Fruit fly (Drosophila melanogaster) whole organism, adult: Measurements from ENCODE around the gene Mondo.
A peak's percentile ranks its signal among the peaks of the same experiment; 100 is the strongest.

ENCODE experiments used
- CG11617 ChIP-seq: fragments of 200-800 bp; sonication (Bioruptor generic); optimal IDR thresholded peaks from 2 replicates; lab custom pipeline; 2017; ENCODE audit warnings: mild to moderate bottlenecking, missing biosample characterization, missing genetic modification reagents, missing genetic modification characterization
- CG12768 ChIP-seq: fragments of 200-800 bp; sonication (Bioruptor generic); optimal IDR thresholded peaks from 2 replicates; lab custom pipeline; 2017; ENCODE audit warnings: missing biosample characterization, missing genetic modification characterization, mild to moderate bottlenecking, moderate library complexity, missing genetic modification reagents
- CG14711 ChIP-seq: fragments of 200-800 bp; sonication (Bioruptor generic); optimal IDR thresholded peaks from 2 replicates; lab custom pipeline; 2018; ENCODE audit warnings: missing biosample characterization, mild to moderate bottlenecking, missing genetic modification characterization, moderate library complexity
- CG5204 ChIP-seq: fragments of 200-800 bp; sonication (Bioruptor generic); optimal IDR thresholded peaks from 2 replicates; lab custom pipeline; 2016; ENCODE audit warnings: missing biosample characterization, missing genetic modification characterization
- Clk ChIP-seq: fragments of 200-800 bp; sonication (Bioruptor generic); optimal IDR thresholded peaks from 2 replicates; lab custom pipeline; 2017; ENCODE audit warnings: missing biosample characterization, missing genetic modification characterization
- Hr96 ChIP-seq: fragments of 200-800 bp; sonication (Bioruptor generic); optimal IDR thresholded peaks from 2 replicates; lab custom pipeline; 2016; ENCODE audit warnings: missing biosample characterization, missing genetic modification characterization
- Mnt ChIP-seq: fragments of 200-800 bp; sonication (Bioruptor generic); optimal IDR thresholded peaks from 2 replicates; lab custom pipeline; 2016; ENCODE audit warnings: missing biosample characterization, mild to moderate bottlenecking, missing genetic modification characterization
- bab1 ChIP-seq: fragments of 200-800 bp; sonication (Bioruptor generic); optimal IDR thresholded peaks from 3 replicates; lab custom pipeline; 2019; ENCODE audit warnings: missing biosample characterization, mild to moderate bottlenecking, missing genetic modification characterization, moderate library complexity
- kay ChIP-seq: fragments of 200-800 bp; sonication (Bioruptor generic); peaks from one replicate; lab custom pipeline; 2016; ENCODE audit warnings: missing biosample characterization, missing genetic modification characterization, borderline replicate concordance
- toe ChIP-seq: fragments of 200-800 bp; sonication (Bioruptor generic); optimal IDR thresholded peaks from 2 replicates; lab custom pipeline; 2016; ENCODE audit warnings: missing biosample characterization, missing genetic modification characterization

- no peak for TF ChIP-seq CG11617 (GFP tag; lab: Kevin White, UChicago)
- TF ChIP-seq Mnt (GFP tag; lab: Kevin White, UChicago): peak; percentile 28
- peak; percentile 93 for TF ChIP-seq kay (GFP tag; lab: Kevin White, UChicago)
- TF ChIP-seq toe (GFP tag; lab: Kevin White, UChicago): no peak
- TF ChIP-seq Clk (GFP tag; lab: Kevin White, UChicago): no peak
- no peak for TF ChIP-seq Hr96 (GFP tag; lab: Kevin White, UChicago)
- no peak for TF ChIP-seq bab1 (GFP tag; lab: Kevin White, UChicago)
- TF ChIP-seq CG12768 (GFP tag; lab: Kevin White, UChicago): no peak
- TF ChIP-seq CG14711 (tag; lab: Kevin White, UChicago): no peak
- no peak for TF ChIP-seq CG5204 (GFP tag; lab: Kevin White, UChicago)
Observed at dm6 chr2L:21311200-21311689, 1.4 kb upstream of the Mondo start.
